Fruit fly (Drosophila melanogaster): ENCODE measurements around the gene CG42831.

dm6 chr3L:10829160-10829559 lies 14.5 kb downstream of the CG42831 start:
- TF ChIP-seq Ets98B (GFP tag; IDR thresholded peaks at IDR 0.05) (no peak), CG32121 (GFP tag; IDR thresholded peaks at IDR 0.05) (no peak), rn (GFP tag; IDR thresholded peaks at IDR 0.05) (no peak)

Data from whole organism, pupa.